Worm (Caenorhabditis elegans) whole organism, early embryonic: ENCODE measurements around the gene clh-6.
"Not testable (repeated sequence)": the region's sequence is repeated elsewhere in the genome, so short reads cannot be mapped to it uniquely, and the experiment has no call there.

Source experiments
- B0310.2 ChIP-seq: sonication (generic microtip); optimal IDR thresholded peaks from 2 replicates; lab custom pipeline; 2016; ENCODE audit warnings: mild to moderate bottlenecking, missing genetic modification characterization, missing compliant biosample characterization
- F13C5.2 ChIP-seq: sonication (generic microtip); optimal IDR thresholded peaks from 2 replicates; lab custom pipeline; 2017; ENCODE audit warnings: mild to moderate bottlenecking, missing genetic modification characterization, inconsistent platforms, missing compliant biosample characterization
- aly-1 ChIP-seq: sonication (generic microtip); optimal IDR thresholded peaks from 2 replicates; lab custom pipeline; 2016; ENCODE audit warnings: missing genetic modification characterization, missing compliant biosample characterization
- ama-1 ChIP-seq: fragments of 150-350 bp; optimal IDR thresholded peaks from 2 replicates; lab custom pipeline; 2014
- ceh-13 ChIP-seq: fragments of 200-800 bp; sonication (Bioruptor generic); optimal IDR thresholded peaks from 2 replicates; lab custom pipeline; 2018; ENCODE audit warnings: mild to moderate bottlenecking, missing genetic modification characterization, missing compliant biosample characterization
- ceh-36 ChIP-seq: sonication (generic microtip); optimal IDR thresholded peaks from 2 replicates; lab custom pipeline; 2016; ENCODE audit warnings: missing genetic modification characterization, inconsistent platforms, missing compliant biosample characterization
- ets-7 ChIP-seq: sonication (generic microtip); optimal IDR thresholded peaks from 2 replicates; lab custom pipeline; 2016; ENCODE audit warnings: missing genotype, missing genetic modification characterization, missing compliant biosample characterization
- flt-1 ChIP-seq: fragments of 200-800 bp; sonication (Bioruptor generic); IDR thresholded peaks from 2 replicates; pipeline ENCODE4 v1.3.6; 2022; ENCODE audit warnings: missing genetic modification characterization, missing compliant biosample characterization
- hmbx-1 ChIP-seq: sonication (generic microtip); optimal IDR thresholded peaks from 2 replicates; lab custom pipeline; 2016; ENCODE audit warnings: mild to moderate bottlenecking, missing genetic modification characterization, missing compliant biosample characterization
- hmg-4 ChIP-seq: fragments of 200-800 bp; sonication (Bioruptor generic); optimal IDR thresholded peaks from 2 replicates; lab custom pipeline; 2018; ENCODE audit warnings: mild to moderate bottlenecking, missing genetic modification characterization, missing compliant biosample characterization
- hnd-1 ChIP-seq: sonication (generic microtip); optimal IDR thresholded peaks from 2 replicates; lab custom pipeline; 2016; ENCODE audit warnings: missing genetic modification characterization, missing compliant biosample characterization
- pes-1 ChIP-seq: fragments of 200-800 bp; sonication (Bioruptor generic); IDR thresholded peaks from 2 replicates; pipeline ENCODE4 v1.3.6; 2022; ENCODE audit warnings: missing genetic modification reagents, missing genetic modification characterization, missing compliant biosample characterization
- scrt-1 ChIP-seq: fragments of 200-800 bp; sonication (Bioruptor generic); IDR thresholded peaks from 2 replicates; pipeline ENCODE4 v1.3.6; 2022; ENCODE audit warnings: missing genetic modification characterization, missing compliant biosample characterization
- sea-1 ChIP-seq: fragments of 200-800 bp; sonication (Bioruptor generic); conservative IDR thresholded peaks from 2 replicates; pipeline ENCODE4 v1.3.6; 2022; ENCODE audit warnings: missing genetic modification characterization, missing compliant biosample characterization
- tbx-11 ChIP-seq: fragments of 200-800 bp; sonication (Bioruptor generic); IDR thresholded peaks from 2 replicates; pipeline ENCODE4 v1.3.6; 2022; ENCODE audit warnings: missing genetic modification characterization, missing compliant biosample characterization
- tbx-37 ChIP-seq: fragments of 200-800 bp; sonication (Bioruptor generic); conservative IDR thresholded peaks from 2 replicates; pipeline ENCODE4 v1.3.6; 2022; ENCODE audit warnings: missing genetic modification reagents, missing genetic modification characterization, missing compliant biosample characterization
- tra-4 ChIP-seq: sonication (generic microtip); optimal IDR thresholded peaks from 2 replicates; lab custom pipeline; 2017; ENCODE audit warnings: missing genetic modification characterization, missing compliant biosample characterization

clh-6 gene

DNA sequence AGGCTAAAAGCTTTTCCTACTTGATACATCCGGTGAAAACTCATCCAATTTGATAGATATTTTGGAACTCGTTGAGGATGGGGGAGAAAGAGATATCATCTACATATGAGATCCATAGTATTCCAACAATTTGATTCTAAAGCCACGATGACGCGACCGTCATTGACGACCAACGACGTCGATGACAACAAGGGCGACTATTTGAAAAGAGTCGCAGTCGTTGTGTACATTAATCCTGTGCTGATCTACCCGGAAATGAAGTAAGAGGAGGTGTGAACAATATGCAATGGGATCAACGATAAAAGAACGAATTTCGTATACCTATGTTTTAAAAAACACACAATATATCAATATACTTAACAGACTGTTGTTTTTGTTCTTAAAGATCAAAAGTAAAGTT, 35.0 kb downstream of the clh-6 start:
- no peak for TF ChIP-seq flt-1 (GFP tag; lab: Robert Waterston, UW)
- no peak for TF ChIP-seq ceh-13 (GFP tag; lab: Kevin White, UChicago)
- TF ChIP-seq scrt-1 (GFP tag; lab: Robert Waterston, UW): no peak
- TF ChIP-seq tra-4 (tag; lab: Kevin White, UChicago): no peak
- TF ChIP-seq pes-1: no peak
- no peak for TF ChIP-seq ceh-36 (tag; lab: Kevin White, UChicago)
- no peak for TF ChIP-seq ama-1 (lab: Kevin White, UChicago)
- TF ChIP-seq hnd-1: no peak
- no peak for TF ChIP-seq hmbx-1 (tag; lab: Kevin White, UChicago)
- no peak for TF ChIP-seq F13C5.2 (tag; lab: Kevin White, UChicago)
- no peak for TF ChIP-seq ets-7 (tag; lab: Kevin White, UChicago)

DNA sequence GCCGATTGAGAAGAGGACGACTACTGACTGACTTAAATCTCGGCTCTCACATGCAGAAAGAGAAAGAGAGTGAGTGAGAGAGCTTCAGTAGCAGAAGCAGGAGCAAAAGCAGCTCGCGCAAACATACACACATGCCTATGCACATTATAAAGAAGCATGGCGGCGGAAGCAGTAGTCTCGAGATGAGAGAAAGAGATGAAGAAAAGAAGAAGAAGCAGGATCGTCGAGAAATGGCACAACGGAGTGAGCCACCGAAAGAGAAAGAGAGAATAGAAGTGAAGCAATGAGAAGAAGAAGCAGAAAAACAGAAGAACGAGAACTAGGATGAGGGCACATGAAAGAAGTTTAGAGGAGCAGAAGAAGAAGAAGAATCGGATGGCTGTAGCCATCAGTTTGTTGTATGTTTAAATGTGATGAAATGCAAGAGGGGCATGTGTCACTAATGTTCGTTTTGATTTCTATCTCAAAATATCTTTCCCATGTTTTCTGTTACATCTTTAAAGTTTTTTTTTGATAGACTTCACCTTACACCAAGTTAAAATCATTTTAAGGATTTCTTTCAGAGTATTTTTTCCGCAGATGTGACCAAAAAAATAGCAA, 36.2 kb downstream of the clh-6 start:
- TF ChIP-seq tbx-37: no peak

DNA sequence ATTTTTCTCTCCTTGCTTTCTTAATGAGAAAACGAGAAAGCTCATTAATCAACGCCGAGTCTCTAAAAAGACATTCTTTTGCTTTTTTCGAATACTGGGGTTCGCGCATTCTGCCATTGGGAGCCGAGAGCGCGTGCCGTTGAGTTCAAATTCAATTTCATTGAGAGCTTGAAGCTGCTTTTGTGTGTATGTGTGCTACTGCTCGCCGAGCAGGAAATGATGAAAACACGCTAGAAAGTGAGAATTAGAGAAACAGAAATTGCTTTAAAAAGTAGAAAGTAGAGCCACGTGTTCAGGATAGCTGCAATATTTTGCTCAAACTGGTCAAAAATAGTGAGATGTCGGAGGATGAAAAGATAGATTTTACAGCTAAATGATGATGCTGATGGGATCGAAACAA, 37.5 kb downstream of the clh-6 start:
- TF ChIP-seq sea-1 (GFP tag; lab: Robert Waterston, UW) (no peak), hmg-4 (GFP tag; lab: Kevin White, UChicago) (no peak), hnd-1 (no peak), ets-7 (tag; lab: Kevin White, UChicago) (no peak), F13C5.2 (tag; lab: Kevin White, UChicago) (no peak), flt-1 (GFP tag; lab: Robert Waterston, UW) (no peak), tbx-37 (no peak), pes-1 (no peak), ceh-36 (tag; lab: Kevin White, UChicago) (no peak), ama-1 (lab: Kevin White, UChicago) (no peak), tbx-11 (GFP tag; lab: Robert Waterston, UW) (no peak), scrt-1 (GFP tag; lab: Robert Waterston, UW) (no peak), tra-4 (tag; lab: Kevin White, UChicago) (no peak), hmbx-1 (tag; lab: Kevin White, UChicago) (no peak), B0310.2 (tag; lab: Kevin White, UChicago) (no peak), ceh-13 (GFP tag; lab: Kevin White, UChicago) (no peak), aly-1 (tag; lab: Kevin White, UChicago) (no peak)

DNA sequence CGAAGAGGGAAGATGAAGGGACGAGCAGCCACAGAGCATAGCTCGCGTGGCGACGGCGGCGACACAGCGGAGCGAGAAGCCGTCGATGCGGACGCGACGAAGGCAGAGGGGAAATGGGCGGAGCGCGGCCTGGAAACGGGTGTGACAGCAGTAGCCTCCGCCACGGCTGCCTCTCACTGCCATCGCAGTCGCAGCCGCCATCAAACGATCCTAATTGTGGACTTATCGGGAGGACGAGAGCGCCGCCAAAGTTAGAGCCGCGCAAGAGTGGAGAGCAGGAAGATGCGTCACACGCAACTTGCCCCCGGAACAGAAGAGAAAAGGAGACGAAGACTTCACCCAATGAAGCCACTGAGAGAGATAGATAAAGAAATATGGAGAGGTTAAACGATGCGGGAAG, 38.9 kb downstream of the clh-6 start:
- peak; percentile 62 for TF ChIP-seq aly-1 (tag; lab: Kevin White, UChicago)
- TF ChIP-seq scrt-1 (GFP tag; lab: Robert Waterston, UW): peak; percentile 67; the same call in 1 of the 2 replicates
- TF ChIP-seq B0310.2 (tag; lab: Kevin White, UChicago): no peak

DNA sequence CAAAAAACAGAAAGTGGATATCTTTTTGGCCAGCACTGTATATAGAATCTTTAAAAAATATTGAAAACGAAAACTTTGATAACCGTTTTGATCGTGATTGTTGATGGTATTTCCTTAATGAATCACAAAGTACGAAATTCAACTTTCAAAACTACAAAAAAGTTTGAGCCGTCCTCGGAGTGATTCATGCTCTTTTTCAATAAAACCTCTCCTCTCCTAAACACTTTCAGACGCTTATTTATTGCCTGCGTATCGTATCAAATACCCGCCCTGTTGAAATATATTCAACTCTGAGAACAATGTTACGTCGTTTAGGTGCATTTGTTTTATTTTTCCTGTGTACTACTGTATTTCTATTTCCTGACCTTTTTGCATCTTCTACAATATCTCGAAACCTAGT, 42.2 kb downstream of the clh-6 start:
- TF ChIP-seq hmbx-1 (tag; lab: Kevin White, UChicago): no peak

DNA sequence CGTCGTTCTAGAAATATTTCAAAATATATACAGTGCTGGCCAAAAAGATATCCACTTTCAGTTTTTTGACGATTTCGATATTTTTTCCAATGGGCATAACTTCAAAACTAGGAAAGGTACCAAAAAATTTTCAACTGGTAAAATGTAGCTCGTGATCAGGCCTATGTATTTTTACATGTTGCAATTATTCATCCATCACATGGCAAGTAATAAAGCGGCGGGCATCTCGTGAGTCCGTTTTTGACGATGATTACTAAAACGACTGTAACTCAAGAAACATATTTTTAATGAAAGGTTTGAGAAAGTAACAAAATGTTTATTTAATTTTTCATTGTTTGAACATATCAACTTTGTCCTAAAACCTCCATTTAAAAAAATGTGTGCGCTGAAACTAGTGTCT, 43.1 kb downstream of the clh-6 start, which contains the start of gene F10C2.3:
Gene F10C2.3 (plus strand): TSS at position 301 of the 400 bp plus-strand sequence.
- TF ChIP-seq hmbx-1 (tag; lab: Kevin White, UChicago); scrt-1 (GFP tag; lab: Robert Waterston, UW); pes-1: not testable (repeated sequence)

DNA sequence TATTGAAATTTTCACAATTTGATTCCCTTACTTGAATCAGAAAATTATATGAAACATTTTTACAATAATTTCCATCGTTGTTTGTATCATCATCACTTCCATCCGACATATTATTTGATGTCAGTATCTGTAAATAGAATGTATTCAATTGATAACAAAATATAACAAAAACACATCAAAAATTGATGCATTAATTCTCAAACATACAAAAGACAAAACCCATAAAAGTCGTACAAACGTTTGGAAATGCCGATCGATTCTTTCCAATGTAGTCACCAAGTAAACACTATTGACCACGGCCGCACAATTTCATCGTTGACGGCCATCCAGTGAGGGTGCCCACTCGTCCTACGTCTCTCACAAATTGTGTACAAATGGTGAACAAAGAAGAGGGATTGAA, 49.9 kb downstream of the clh-6 start, which contains the start of gene add-2:
Gene add-2 (minus strand): TSS at position 109 of the 400 bp plus-strand sequence.
- TF ChIP-seq ceh-36 (tag; lab: Kevin White, UChicago) (no peak), F13C5.2 (tag; lab: Kevin White, UChicago) (no peak), aly-1 (tag; lab: Kevin White, UChicago) (no peak), hnd-1 (no peak), hmg-4 (GFP tag; lab: Kevin White, UChicago) (no peak), B0310.2 (tag; lab: Kevin White, UChicago) (no peak), ets-7 (tag; lab: Kevin White, UChicago) (no peak), tra-4 (tag; lab: Kevin White, UChicago) (no peak), ceh-13 (GFP tag; lab: Kevin White, UChicago) (no peak), tbx-37 (no peak), sea-1 (GFP tag; lab: Robert Waterston, UW) (no peak), ama-1 (lab: Kevin White, UChicago) (no peak), pes-1 (no peak), scrt-1 (GFP tag; lab: Robert Waterston, UW) (no peak), tbx-11 (GFP tag; lab: Robert Waterston, UW) (no peak), flt-1 (GFP tag; lab: Robert Waterston, UW) (no peak)

DNA sequence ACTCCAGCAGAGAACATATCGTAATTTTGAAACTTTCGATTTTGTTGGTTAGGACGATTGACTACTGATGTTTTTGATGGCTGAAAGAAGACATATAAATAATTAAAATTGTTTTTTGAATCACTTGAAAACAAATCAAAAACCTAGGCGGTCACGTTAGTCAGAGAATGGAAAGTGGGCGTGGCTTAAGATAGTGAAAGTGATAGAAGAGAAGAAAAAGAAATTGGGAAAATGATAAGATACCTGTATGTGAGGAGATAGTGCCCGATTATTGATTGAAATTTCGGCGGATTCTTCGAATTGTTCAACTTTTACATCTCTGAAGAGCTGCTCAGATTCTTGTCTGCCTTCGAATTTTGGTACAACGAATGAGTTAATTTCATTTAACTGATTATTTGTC, 51.5 kb downstream of the clh-6 start:
- no peak for TF ChIP-seq hmg-4 (GFP tag; lab: Kevin White, UChicago)
